Worm (Caenorhabditis elegans): ENCODE data around the gene T25G12.6.

Gene T25G12.6

DNA sequence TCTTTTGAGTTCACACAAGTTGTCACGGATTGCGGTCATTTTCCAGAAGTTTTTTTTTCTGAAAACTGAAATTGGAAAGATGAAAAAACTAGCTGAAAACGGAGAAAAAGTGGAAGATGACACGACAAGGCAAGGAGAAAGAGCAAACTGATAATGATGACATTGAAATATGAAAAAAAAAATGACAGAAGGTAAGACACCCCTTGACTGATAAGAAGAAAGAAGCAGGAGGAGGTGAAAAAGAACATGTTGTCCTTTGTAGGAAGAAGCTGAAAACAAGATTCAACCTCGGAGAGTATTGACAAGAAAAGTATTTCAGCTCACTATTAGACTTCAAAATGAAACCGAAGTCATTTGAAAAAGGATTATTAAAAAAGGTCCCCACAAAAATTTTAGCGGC is 34.9 kb downstream of the T25G12.6 start, which contains the start of gene B0302.5:
Gene B0302.5 (minus strand): TSS at position 58 of the 400 bp plus-strand sequence.
- no peak for TF ChIP-seq nhr-76 (tag; optimal IDR thresholded peaks at IDR 0.05)
- TF ChIP-seq drap-1 (GFP tag; optimal IDR thresholded peaks at IDR 0.05): no peak
- no peak for TF ChIP-seq zip-8 (tag; optimal IDR thresholded peaks at IDR 0.05)
- TF ChIP-seq ceh-43 (GFP tag; optimal IDR thresholded peaks at IDR 0.05): no peak
- TF ChIP-seq snpc-4 (tag; optimal IDR thresholded peaks at IDR 0.05): no peak
- no peak for TF ChIP-seq hlh-1 (tag; optimal IDR thresholded peaks at IDR 0.05)
- TF ChIP-seq mab-5 (tag; optimal IDR thresholded peaks at IDR 0.05): no peak
- no peak for TF ChIP-seq M03D4.4 (tag; optimal IDR thresholded peaks at IDR 0.05)
- TF ChIP-seq nhr-12 (tag; optimal IDR thresholded peaks at IDR 0.05): no peak
- no peak for TF ChIP-seq elt-3 (tag; optimal IDR thresholded peaks at IDR 0.05)
- no peak for TF ChIP-seq sptf-1 (tag; optimal IDR thresholded peaks at IDR 0.05)
- TF ChIP-seq unc-39 (tag; optimal IDR thresholded peaks at IDR 0.05): no peak
- TF ChIP-seq ceh-39 (tag; optimal IDR thresholded peaks at IDR 0.05): no peak
- TF ChIP-seq ztf-11 (tag; optimal IDR thresholded peaks at IDR 0.05): no peak
- no peak for TF ChIP-seq bed-3 (GFP tag; optimal IDR thresholded peaks at IDR 0.05)
- no peak for TF ChIP-seq nhr-237 (tag; optimal IDR thresholded peaks at IDR 0.05)
- no peak for TF ChIP-seq nhr-2 (tag; optimal IDR thresholded peaks at IDR 0.05)
- no peak for TF ChIP-seq ces-1 (GFP tag; optimal IDR thresholded peaks at IDR 0.05)
- no peak for TF ChIP-seq elt-1 (tag; optimal IDR thresholded peaks at IDR 0.05; ENCODE audit: borderline replicate concordance, insufficient read depth)
- no peak for TF ChIP-seq lin-32 (GFP tag; optimal IDR thresholded peaks at IDR 0.05)

DNA sequence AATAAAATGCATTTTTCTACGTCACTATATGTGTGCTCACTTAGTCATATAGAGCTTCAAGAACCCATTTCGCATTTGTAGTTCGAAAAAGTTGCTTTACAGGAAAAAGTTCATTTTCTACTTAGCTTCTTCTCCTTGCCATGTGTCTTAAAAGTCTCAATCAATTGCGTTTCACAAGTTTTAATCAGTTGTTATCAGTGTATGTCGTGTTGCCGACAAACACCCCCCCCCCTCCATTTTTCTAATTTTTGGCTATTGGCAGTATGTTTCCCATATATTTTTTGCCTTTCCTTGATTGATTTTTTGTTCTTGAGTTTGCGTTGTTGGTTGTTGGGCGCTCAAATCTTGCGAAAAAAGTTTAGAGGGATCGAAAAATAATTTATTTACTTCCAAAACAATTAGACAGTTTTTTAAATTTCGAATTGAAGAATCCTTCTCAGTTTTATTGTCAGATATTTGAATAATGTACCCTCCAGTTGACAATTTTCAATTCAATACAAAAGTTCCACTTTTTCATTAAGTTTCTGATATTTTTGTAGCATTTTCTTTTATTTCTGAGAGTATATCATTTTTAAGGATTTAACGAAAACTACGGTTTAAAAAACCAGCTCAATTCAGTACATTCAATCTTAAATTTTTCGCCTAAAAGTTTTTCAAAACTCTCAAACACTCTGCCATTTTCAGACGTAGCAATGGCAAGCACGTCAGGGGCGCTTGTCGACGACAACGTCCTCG is 44.1 kb downstream of the T25G12.6 start, which contains the start of gene sid-3:
Gene sid-3 (plus strand): TSS at position 685 of the 735 bp plus-strand sequence.
- TF ChIP-seq elt-1 (tag; optimal IDR thresholded peaks at IDR 0.05; ENCODE audit: borderline replicate concordance, insufficient read depth) (no peak), lsy-2 (tag; optimal IDR thresholded peaks at IDR 0.05) (no peak)

- TF ChIP-seq cnd-1 (tag; optimal IDR thresholded peaks at IDR 0.05): no peak
- peak; percentile 80 for TF ChIP-seq nhr-237 (tag; optimal IDR thresholded peaks at IDR 0.05)
- no peak for TF ChIP-seq zip-8 (tag; optimal IDR thresholded peaks at IDR 0.05)
- TF ChIP-seq mab-5 (tag; optimal IDR thresholded peaks at IDR 0.05): no peak
- peak; percentile 38 for TF ChIP-seq lsy-2 (tag; optimal IDR thresholded peaks at IDR 0.05)
- no peak for TF ChIP-seq ztf-11 (tag; optimal IDR thresholded peaks at IDR 0.05)
- TF ChIP-seq drap-1 (GFP tag; optimal IDR thresholded peaks at IDR 0.05): peak; percentile 51
- peak; percentile 92 for TF ChIP-seq pha-4 (tag; optimal IDR thresholded peaks at IDR 0.05)
- TF ChIP-seq elt-3 (tag; optimal IDR thresholded peaks at IDR 0.05): peak; percentile 21
- TF ChIP-seq unc-62 (GFP tag; optimal IDR thresholded peaks at IDR 0.05): no peak
- TF ChIP-seq unc-39 (tag; optimal IDR thresholded peaks at IDR 0.05): no peak
- no peak for TF ChIP-seq blmp-1 (tag; optimal IDR thresholded peaks at IDR 0.05)
- TF ChIP-seq ceh-83 (GFP tag; optimal IDR thresholded peaks at IDR 0.05): no peak
- no peak for TF ChIP-seq nhr-12 (tag; optimal IDR thresholded peaks at IDR 0.05)
- TF ChIP-seq nhr-76 (tag; optimal IDR thresholded peaks at IDR 0.05): no peak
- no peak for TF ChIP-seq ceh-43 (GFP tag; optimal IDR thresholded peaks at IDR 0.05)
- TF ChIP-seq tbx-8 (GFP tag; optimal IDR thresholded peaks at IDR 0.05): no peak
- no peak for TF ChIP-seq elt-1 (tag; optimal IDR thresholded peaks at IDR 0.05; ENCODE audit: borderline replicate concordance, insufficient read depth)
- no peak for TF ChIP-seq sem-2 (GFP tag; optimal IDR thresholded peaks at IDR 0.05)
- TF ChIP-seq nhr-2 (tag; optimal IDR thresholded peaks at IDR 0.05): no peak
- no peak for TF ChIP-seq flh-1 (GFP tag; optimal IDR thresholded peaks at IDR 0.05)
- TF ChIP-seq mls-2 (tag; optimal IDR thresholded peaks at IDR 0.05): no peak
- peak; percentile 52 for TF ChIP-seq unc-120 (tag; optimal IDR thresholded peaks at IDR 0.05; ENCODE audit: poor library complexity, severe bottlenecking)
- TF ChIP-seq ces-1 (GFP tag; optimal IDR thresholded peaks at IDR 0.05): peak; percentile 69
- peak; percentile 59 for TF ChIP-seq mep-1 (tag; optimal IDR thresholded peaks at IDR 0.05)
- TF ChIP-seq lin-32 (GFP tag; optimal IDR thresholded peaks at IDR 0.05): no peak
- peak; percentile 53 for TF ChIP-seq sptf-1 (tag; optimal IDR thresholded peaks at IDR 0.05)
- TF ChIP-seq snpc-4 (tag; optimal IDR thresholded peaks at IDR 0.05): no peak
- TF ChIP-seq nhr-28 (tag; optimal IDR thresholded peaks at IDR 0.05): no peak
- TF ChIP-seq hlh-1 (tag; optimal IDR thresholded peaks at IDR 0.05): peak; percentile 48
- TF ChIP-seq bed-3 (GFP tag; optimal IDR thresholded peaks at IDR 0.05): no peak
- peak; percentile 45 for TF ChIP-seq lin-13 (tag; optimal IDR thresholded peaks at IDR 0.05)
- TF ChIP-seq ham-2 (GFP tag; optimal IDR thresholded peaks at IDR 0.05): no peak
- TF ChIP-seq ceh-39 (tag; optimal IDR thresholded peaks at IDR 0.05): no peak
- TF ChIP-seq M03D4.4 (tag; optimal IDR thresholded peaks at IDR 0.05): peak; percentile 1
Measured at ce11 chrX:17184363-17184762, 45.6 kb downstream of the T25G12.6 start.
